Fruit fly (Drosophila melanogaster): Measurements from ENCODE around the gene Pde11.

Pde11 gene

dm6 chr2L:18557965-18558537 lies 32.1 kb downstream of the Pde11 start:
- TF ChIP-seq CG8478 (optimal IDR thresholded peaks at IDR 0.05) (no peak), EcR (GFP tag; optimal IDR thresholded peaks at IDR 0.05) (no peak), psq (optimal IDR thresholded peaks at IDR 0.05) (no peak), usp (GFP tag; optimal IDR thresholded peaks at IDR 0.05) (no peak), pan (optimal IDR thresholded peaks at IDR 0.05) (no peak), Dll (optimal IDR thresholded peaks at IDR 0.05) (no peak)

dm6 chr2L:18556384-18556783 lies 33.8 kb downstream of the Pde11 start:
- TF ChIP-seq CG8478 (optimal IDR thresholded peaks at IDR 0.05) (no peak), pan (optimal IDR thresholded peaks at IDR 0.05) (no peak)

- TF ChIP-seq EcR (GFP tag; optimal IDR thresholded peaks at IDR 0.05) (no peak), pan (optimal IDR thresholded peaks at IDR 0.05) (no peak), Dll (optimal IDR thresholded peaks at IDR 0.05) (no peak), usp (GFP tag; optimal IDR thresholded peaks at IDR 0.05) (no peak), psq (optimal IDR thresholded peaks at IDR 0.05) (no peak)
Observed at dm6 chr2L:18554205-18554604, 35.9 kb downstream of the Pde11 start.

- TF ChIP-seq Dll (optimal IDR thresholded peaks at IDR 0.05): no peak
- TF ChIP-seq psq (optimal IDR thresholded peaks at IDR 0.05): no peak
- no peak for TF ChIP-seq pan (optimal IDR thresholded peaks at IDR 0.05)
- no peak for TF ChIP-seq usp (GFP tag; optimal IDR thresholded peaks at IDR 0.05)
- TF ChIP-seq EcR (GFP tag; optimal IDR thresholded peaks at IDR 0.05): no peak
- no peak for TF ChIP-seq CG8478 (optimal IDR thresholded peaks at IDR 0.05)
Observed at dm6 chr2L:18549470-18549869, 40.7 kb downstream of the Pde11 start.

DNA sequence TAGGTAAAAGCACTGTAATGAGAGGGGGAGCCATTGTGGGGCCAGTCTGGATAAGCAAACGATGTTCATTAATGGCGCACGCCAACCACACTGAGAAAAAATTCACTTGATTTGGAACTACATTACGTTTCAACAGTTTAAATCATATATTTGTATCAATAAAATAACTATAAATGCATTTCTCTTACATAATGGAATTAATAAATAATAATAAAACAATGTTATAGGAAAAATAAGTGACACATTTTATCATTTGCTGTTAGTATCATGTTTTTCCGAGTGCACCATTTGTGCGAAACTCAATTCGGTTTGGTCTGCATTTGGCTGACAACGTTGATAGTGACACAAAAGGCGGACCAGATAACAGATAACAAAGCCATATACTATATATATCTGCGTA lies 41.4 kb downstream of the Pde11 start:
- TF ChIP-seq CG8478 (optimal IDR thresholded peaks at IDR 0.05) (no peak), usp (GFP tag; optimal IDR thresholded peaks at IDR 0.05) (no peak), Dll (optimal IDR thresholded peaks at IDR 0.05) (no peak), pan (optimal IDR thresholded peaks at IDR 0.05) (no peak), EcR (GFP tag; optimal IDR thresholded peaks at IDR 0.05) (no peak), psq (optimal IDR thresholded peaks at IDR 0.05) (no peak)

DNA sequence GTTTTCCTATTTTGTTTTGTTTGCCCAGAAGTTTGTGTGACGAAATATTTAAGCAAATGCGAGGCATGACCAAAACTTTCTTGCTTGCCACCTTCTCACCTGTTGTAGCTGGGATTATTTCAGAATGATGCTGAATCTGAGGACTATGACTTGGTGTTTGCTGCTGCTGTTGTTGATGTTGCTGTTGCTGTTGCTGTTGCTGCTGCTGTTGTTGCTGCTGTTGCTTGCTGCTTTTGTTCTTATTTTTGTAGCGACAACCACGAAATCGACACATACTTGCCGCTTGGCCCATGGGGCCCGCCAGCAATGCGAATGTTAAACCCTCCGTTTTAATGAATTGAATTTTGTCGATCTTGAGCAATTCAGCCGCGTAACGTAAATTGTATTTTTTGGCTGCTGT lies 43.7 kb downstream of the Pde11 start:
- no peak for TF ChIP-seq usp (GFP tag; optimal IDR thresholded peaks at IDR 0.05)
- TF ChIP-seq Dll (optimal IDR thresholded peaks at IDR 0.05): no peak
- no peak for TF ChIP-seq psq (optimal IDR thresholded peaks at IDR 0.05)
- TF ChIP-seq CG8478 (optimal IDR thresholded peaks at IDR 0.05): no peak
- TF ChIP-seq EcR (GFP tag; optimal IDR thresholded peaks at IDR 0.05): no peak
- TF ChIP-seq pan (optimal IDR thresholded peaks at IDR 0.05): no peak

- TF ChIP-seq psq (optimal IDR thresholded peaks at IDR 0.05): no peak
- TF ChIP-seq Dll (optimal IDR thresholded peaks at IDR 0.05): no peak
- TF ChIP-seq CG8478 (optimal IDR thresholded peaks at IDR 0.05): no peak
- no peak for TF ChIP-seq pan (optimal IDR thresholded peaks at IDR 0.05)
- TF ChIP-seq EcR (GFP tag; optimal IDR thresholded peaks at IDR 0.05): no peak
- no peak for TF ChIP-seq usp (GFP tag; optimal IDR thresholded peaks at IDR 0.05)
Observed at dm6 chr2L:18526005-18526404, 64.1 kb downstream of the Pde11 start.

- no peak for TF ChIP-seq pan (optimal IDR thresholded peaks at IDR 0.05)
- no peak for TF ChIP-seq usp (GFP tag; optimal IDR thresholded peaks at IDR 0.05)
- TF ChIP-seq EcR (GFP tag; optimal IDR thresholded peaks at IDR 0.05): no peak
- TF ChIP-seq CG8478 (optimal IDR thresholded peaks at IDR 0.05): no peak
- TF ChIP-seq Dll (optimal IDR thresholded peaks at IDR 0.05): no peak
- TF ChIP-seq psq (optimal IDR thresholded peaks at IDR 0.05): no peak
Observed at dm6 chr2L:18524896-18525295, 65.2 kb downstream of the Pde11 start.

dm6 chr2L:18523003-18523402 lies 67.1 kb downstream of the Pde11 start:
- TF ChIP-seq EcR (GFP tag; optimal IDR thresholded peaks at IDR 0.05) (no peak), CG8478 (optimal IDR thresholded peaks at IDR 0.05) (no peak), Dll (optimal IDR thresholded peaks at IDR 0.05) (no peak), psq (optimal IDR thresholded peaks at IDR 0.05) (no peak), pan (optimal IDR thresholded peaks at IDR 0.05) (no peak), usp (GFP tag; optimal IDR thresholded peaks at IDR 0.05) (no peak)

- TF ChIP-seq EcR (GFP tag; optimal IDR thresholded peaks at IDR 0.05) (no peak), pan (optimal IDR thresholded peaks at IDR 0.05) (no peak), psq (optimal IDR thresholded peaks at IDR 0.05) (no peak)
Observed at dm6 chr2L:18522258-18522657, 67.9 kb downstream of the Pde11 start.

DNA sequence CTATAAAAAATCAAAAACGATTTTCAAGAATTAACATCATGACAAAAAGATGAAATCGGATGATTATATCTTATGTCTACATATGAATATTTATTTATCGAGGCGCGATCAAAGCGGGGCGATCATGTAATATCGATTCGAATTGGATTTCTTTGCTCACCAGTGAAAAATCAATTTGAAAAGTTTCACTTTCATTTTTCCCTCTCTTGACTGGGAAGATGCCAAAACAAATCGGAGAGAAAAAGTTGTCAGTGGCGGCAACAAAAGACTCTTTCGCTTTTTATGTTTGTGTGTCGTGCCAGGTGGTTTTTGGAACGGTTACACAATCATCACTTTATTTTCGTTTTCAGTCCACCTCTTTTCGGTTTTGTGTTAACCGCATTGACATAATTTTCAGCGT lies 71.3 kb downstream of the Pde11 start:
- no peak for TF ChIP-seq EcR (GFP tag; optimal IDR thresholded peaks at IDR 0.05)
- no peak for TF ChIP-seq psq (optimal IDR thresholded peaks at IDR 0.05)
- TF ChIP-seq pan (optimal IDR thresholded peaks at IDR 0.05): no peak
- no peak for TF ChIP-seq CG8478 (optimal IDR thresholded peaks at IDR 0.05)
- no peak for TF ChIP-seq usp (GFP tag; optimal IDR thresholded peaks at IDR 0.05)
- TF ChIP-seq Dll (optimal IDR thresholded peaks at IDR 0.05): no peak

- TF ChIP-seq psq (optimal IDR thresholded peaks at IDR 0.05) (no peak), pan (optimal IDR thresholded peaks at IDR 0.05) (no peak), Dll (optimal IDR thresholded peaks at IDR 0.05) (no peak), EcR (GFP tag; optimal IDR thresholded peaks at IDR 0.05) (no peak), usp (GFP tag; optimal IDR thresholded peaks at IDR 0.05) (no peak), CG8478 (optimal IDR thresholded peaks at IDR 0.05) (no peak)
Observed at dm6 chr2L:18517002-18517635, 73.0 kb downstream of the Pde11 start, which contains the start of gene CG10211. Gene CG10211, plus strand, starts transcription at chr2L:18517487.

DNA sequence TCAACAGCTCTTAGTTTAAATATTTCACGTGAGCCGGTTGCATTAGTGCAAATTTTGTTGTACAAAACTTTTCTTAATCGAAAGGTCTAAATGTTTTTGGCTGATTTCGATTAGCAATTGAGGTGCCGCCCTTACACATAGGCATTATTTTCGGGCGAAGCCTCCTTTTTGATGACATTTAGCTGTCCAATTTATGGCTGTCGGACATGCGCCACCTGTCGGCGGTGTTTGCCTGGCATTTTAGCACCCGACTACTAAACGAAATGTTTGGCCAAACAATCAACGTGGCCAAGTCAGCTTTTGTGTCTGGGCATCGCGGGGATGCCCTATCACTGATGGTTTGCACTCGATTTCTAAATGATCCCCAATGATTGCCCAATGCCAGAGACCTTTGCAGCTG lies 73.8 kb downstream of the Pde11 start:
- TF ChIP-seq usp (GFP tag; optimal IDR thresholded peaks at IDR 0.05) (no peak), CG8478 (optimal IDR thresholded peaks at IDR 0.05) (no peak), pan (optimal IDR thresholded peaks at IDR 0.05) (no peak), EcR (GFP tag; optimal IDR thresholded peaks at IDR 0.05) (no peak), psq (optimal IDR thresholded peaks at IDR 0.05) (no peak), Dll (optimal IDR thresholded peaks at IDR 0.05) (no peak)

All from whole organism.